Worm (Caenorhabditis elegans) whole organism, mixed stage, embryonic: ENCODE data around the gene zip-11.

Source experiments
- ces-1 ChIP-seq: fragments of 150-350 bp; optimal IDR thresholded peaks from 2 replicates; lab custom pipeline; 2014; ENCODE audit warnings: missing biosample characterization, missing genetic modification reagents, missing genetic modification characterization
- nhr-237 ChIP-seq: fragments of 150-350 bp; optimal IDR thresholded peaks from 2 replicates; lab custom pipeline; 2014; ENCODE audit warnings: missing biosample characterization, missing genetic modification characterization
- nhr-28 ChIP-seq: fragments of 150-350 bp; optimal IDR thresholded peaks from 2 replicates; lab custom pipeline; 2014; ENCODE audit warnings: missing biosample characterization, missing genetic modification characterization
- nhr-76 ChIP-seq: sonication (generic microtip); optimal IDR thresholded peaks from 2 replicates; lab custom pipeline; 2017; ENCODE audit warnings: missing biosample characterization, missing genetic modification characterization
- pha-4 ChIP-seq: fragments of 150-350 bp; optimal IDR thresholded peaks from 2 replicates; lab custom pipeline; 2018; ENCODE audit warnings: missing biosample characterization, missing genetic modification reagents, missing genetic modification characterization
- snpc-4 ChIP-seq: fragments of 150-350 bp; optimal IDR thresholded peaks from 2 replicates; lab custom pipeline; 2014; ENCODE audit warnings: missing biosample characterization, missing genetic modification characterization
- unc-120 ChIP-seq: sonication (generic microtip); optimal IDR thresholded peaks from 2 replicates; lab custom pipeline; 2017; ENCODE audit warnings: missing genetic modification characterization, missing compliant biosample characterization; ENCODE audit not compliant: poor library complexity, severe bottlenecking
- unc-39 ChIP-seq: fragments of 150-350 bp; optimal IDR thresholded peaks from 2 replicates; lab custom pipeline; 2014; ENCODE audit warnings: missing biosample characterization, missing genetic modification characterization
- unc-62 ChIP-seq: fragments of 150-350 bp; optimal IDR thresholded peaks from 2 replicates; lab custom pipeline; 2014; ENCODE audit warnings: missing biosample characterization, missing genetic modification reagents, missing genetic modification characterization
- zip-8 ChIP-seq: fragments of 150-350 bp; optimal IDR thresholded peaks from 2 replicates; lab custom pipeline; 2014; ENCODE audit warnings: missing biosample characterization, missing genetic modification characterization

DNA sequence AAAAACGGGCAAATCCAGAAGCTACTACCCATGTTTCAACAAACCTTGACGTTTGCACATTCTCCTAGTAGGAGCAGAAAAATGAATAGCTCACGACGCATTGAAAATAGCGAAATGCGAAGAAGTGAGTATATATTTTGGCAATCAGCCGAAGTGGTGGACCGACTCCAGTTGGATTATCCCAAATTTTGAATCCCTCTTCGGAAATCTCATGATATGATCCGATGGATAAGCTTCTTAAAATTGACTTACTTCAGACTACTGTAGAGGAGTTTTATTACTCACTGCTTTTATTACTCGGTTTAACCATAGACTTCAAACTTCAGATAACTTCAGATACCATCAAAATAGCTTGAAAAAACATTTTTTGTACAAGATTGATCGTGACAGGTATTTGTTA, 21.8 kb upstream of the zip-11 start, which contains the start of gene gcy-23:
- TF ChIP-seq snpc-4 (tag; lab: Kevin White, UChicago) (no peak), unc-39 (no peak), zip-8 (tag; lab: Kevin White, UChicago) (no peak), pha-4 (tag; lab: Kevin White, UChicago) (no peak), nhr-28 (tag; lab: Kevin White, UChicago) (no peak), nhr-76 (no peak), unc-62 (no peak), unc-120 (no peak), ces-1 (no peak), nhr-237 (tag; lab: Kevin White, UChicago) (no peak)
